Worm (Caenorhabditis elegans) whole organism, L4/young adult: ENCODE measurements around the gene fipr-16.
A peak's percentile ranks its signal among the peaks of the same experiment; 100 is the strongest.

ENCODE experiments used
- W03F9.2 ChIP-seq: fragments of 150-350 bp; optimal IDR thresholded peaks from 2 replicates; lab custom pipeline; 2014; ENCODE audit warnings: missing biosample characterization, missing genetic modification characterization
- dao-5 ChIP-seq: sonication (generic microtip); optimal IDR thresholded peaks from 2 replicates; lab custom pipeline; 2016; ENCODE audit warnings: missing genotype, missing genetic modification characterization, moderate library complexity, missing compliant biosample characterization
- him-1 ChIP-seq: sonication (generic microtip); optimal IDR thresholded peaks from 2 replicates; lab custom pipeline; 2016; ENCODE audit warnings: missing genotype, missing genetic modification reagents, missing genetic modification characterization, missing compliant biosample characterization

fipr-16 gene

ce11 chrIII:8590882-8591281, at the start of gene fipr-16:
Gene fipr-16 (minus strand): TSS chrIII:8590982.
- TF ChIP-seq him-1 (no peak), W03F9.2 (tag; lab: Kevin White, UChicago) (no peak), dao-5 (tag; lab: Kevin White, UChicago) (no peak)

ce11 chrIII:8639188-8639795, 48.5 kb upstream of the fipr-16 start, which contains the start of gene fip-1:
Gene fip-1 (plus strand): TSS chrIII:8639745.
- TF ChIP-seq W03F9.2 (tag; lab: Kevin White, UChicago) (peak; percentile 65), him-1 (no peak)

ce11 chrIII:8636803-8637202, 46.0 kb upstream of the fipr-16 start:
- no peak for TF ChIP-seq him-1
- TF ChIP-seq dao-5 (tag; lab: Kevin White, UChicago): no peak
- no peak for TF ChIP-seq W03F9.2 (tag; lab: Kevin White, UChicago)

- TF ChIP-seq dao-5 (tag; lab: Kevin White, UChicago) (no peak), W03F9.2 (tag; lab: Kevin White, UChicago) (peak; percentile 81), him-1 (no peak)
Observed at ce11 chrIII:8630833-8631232, 40.1 kb upstream of the fipr-16 start, which contains the start of gene dnj-10. Gene dnj-10 (plus strand): TSS chrIII:8631165.

ce11 chrIII:8628405-8628982, 37.7 kb upstream of the fipr-16 start, which contains the start of the genes polk-1 and gpr-1:
Gene polk-1 (minus strand): TSS chrIII:8628590.
Gene gpr-1 (plus strand): TSS chrIII:8628932.
- no peak for TF ChIP-seq W03F9.2 (tag; lab: Kevin White, UChicago)
- no peak for TF ChIP-seq him-1
- no peak for TF ChIP-seq dao-5 (tag; lab: Kevin White, UChicago)

- TF ChIP-seq him-1: no peak
- TF ChIP-seq dao-5 (tag; lab: Kevin White, UChicago): no peak
- TF ChIP-seq W03F9.2 (tag; lab: Kevin White, UChicago): no peak
Observed at ce11 chrIII:8625125-8625524, 34.3 kb upstream of the fipr-16 start.

- TF ChIP-seq W03F9.2 (tag; lab: Kevin White, UChicago) (no peak), him-1 (no peak)
Observed at ce11 chrIII:8622435-8622834, 31.7 kb upstream of the fipr-16 start, which contains the start of gene ceh-16. Gene ceh-16 (plus strand): TSS chrIII:8622735.

ce11 chrIII:8621982-8622381, 31.2 kb upstream of the fipr-16 start:
- TF ChIP-seq W03F9.2 (tag; lab: Kevin White, UChicago) (no peak), him-1 (no peak), dao-5 (tag; lab: Kevin White, UChicago) (no peak)

- no peak for TF ChIP-seq W03F9.2 (tag; lab: Kevin White, UChicago)
Observed at ce11 chrIII:8621002-8621401, 30.2 kb upstream of the fipr-16 start.

- TF ChIP-seq W03F9.2 (tag; lab: Kevin White, UChicago) (no peak), dao-5 (tag; lab: Kevin White, UChicago) (no peak), him-1 (no peak)
Observed at ce11 chrIII:8620259-8620658, 29.5 kb upstream of the fipr-16 start.

ce11 chrIII:8618412-8618960, 27.7 kb upstream of the fipr-16 start, which contains the start of gene C13G5.2:
Gene C13G5.2 (minus strand): TSS chrIII:8618462.
- TF ChIP-seq W03F9.2 (tag; lab: Kevin White, UChicago) (peak; percentile 37), him-1 (no peak), dao-5 (tag; lab: Kevin White, UChicago) (no peak)

ce11 chrIII:8616587-8616986, 25.8 kb upstream of the fipr-16 start, which contains the start of gene C06E1.11:
Gene C06E1.11 (minus strand): TSS chrIII:8616687.
- TF ChIP-seq dao-5 (tag; lab: Kevin White, UChicago): no peak
- TF ChIP-seq him-1: no peak
- no peak for TF ChIP-seq W03F9.2 (tag; lab: Kevin White, UChicago)

- TF ChIP-seq him-1 (no peak), W03F9.2 (tag; lab: Kevin White, UChicago) (no peak), dao-5 (tag; lab: Kevin White, UChicago) (no peak)
Observed at ce11 chrIII:8614490-8614889, 23.7 kb upstream of the fipr-16 start, which contains the start of gene rha-2. Gene rha-2 (minus strand): TSS chrIII:8614569.

- TF ChIP-seq dao-5 (tag; lab: Kevin White, UChicago) (no peak), W03F9.2 (tag; lab: Kevin White, UChicago) (no peak), him-1 (no peak)
Observed at ce11 chrIII:8613573-8613972, 22.8 kb upstream of the fipr-16 start.
